Worm (Caenorhabditis elegans): Measurements from ENCODE around the gene hrg-1.

ce11 chrX:3990941-3991340, 25.1 kb downstream of the hrg-1 start:
- TF ChIP-seq ztf-11 (tag; optimal IDR thresholded peaks at IDR 0.05) (no peak), pha-4 (tag; optimal IDR thresholded peaks at IDR 0.05) (no peak), nhr-237 (tag; optimal IDR thresholded peaks at IDR 0.05) (no peak), sem-2 (GFP tag; optimal IDR thresholded peaks at IDR 0.05) (no peak), nhr-28 (tag; optimal IDR thresholded peaks at IDR 0.05) (no peak), mab-5 (tag; optimal IDR thresholded peaks at IDR 0.05) (no peak), unc-39 (tag; optimal IDR thresholded peaks at IDR 0.05) (no peak), ces-1 (GFP tag; optimal IDR thresholded peaks at IDR 0.05) (peak; percentile 66), lsy-2 (tag; optimal IDR thresholded peaks at IDR 0.05) (no peak), blmp-1 (tag; optimal IDR thresholded peaks at IDR 0.05) (no peak), nhr-76 (tag; optimal IDR thresholded peaks at IDR 0.05) (no peak), elt-1 (tag; optimal IDR thresholded peaks at IDR 0.05; ENCODE audit: borderline replicate concordance, insufficient read depth) (no peak), lin-13 (tag; optimal IDR thresholded peaks at IDR 0.05) (no peak)
